Worm (Caenorhabditis elegans): Measurements from ENCODE around the gene F52E1.5.

Gene F52E1.5

ce11 chrV:8375849-8376248 lies 3.5 kb upstream of the F52E1.5 start, which contains the start of gene F38E1.3:
Gene F38E1.3, plus strand, starts transcription at chrV:8376149.
- TF ChIP-seq ztf-4 (tag; optimal IDR thresholded peaks at IDR 0.05), result no peak
- no peak for TF ChIP-seq hmg-11 (tag; optimal IDR thresholded peaks at IDR 0.05)
- TF ChIP-seq elt-2 (tag; optimal IDR thresholded peaks at IDR 0.05), result no peak
- TF ChIP-seq fkh-10 (GFP tag; optimal IDR thresholded peaks at IDR 0.05), result no peak
- TF ChIP-seq nhr-25 (tag; optimal IDR thresholded peaks at IDR 0.05), result no peak
- no peak for TF ChIP-seq jun-1 (tag; optimal IDR thresholded peaks at IDR 0.05)
- no peak for TF ChIP-seq nhr-11 (tag; optimal IDR thresholded peaks at IDR 0.05)
- no peak for TF ChIP-seq lsy-12 (tag; optimal IDR thresholded peaks at IDR 0.05)
- TF ChIP-seq ZK546.5 (tag; optimal IDR thresholded peaks at IDR 0.05), result no peak
- TF ChIP-seq mml-1 (tag; optimal IDR thresholded peaks at IDR 0.05), result no peak

DNA sequence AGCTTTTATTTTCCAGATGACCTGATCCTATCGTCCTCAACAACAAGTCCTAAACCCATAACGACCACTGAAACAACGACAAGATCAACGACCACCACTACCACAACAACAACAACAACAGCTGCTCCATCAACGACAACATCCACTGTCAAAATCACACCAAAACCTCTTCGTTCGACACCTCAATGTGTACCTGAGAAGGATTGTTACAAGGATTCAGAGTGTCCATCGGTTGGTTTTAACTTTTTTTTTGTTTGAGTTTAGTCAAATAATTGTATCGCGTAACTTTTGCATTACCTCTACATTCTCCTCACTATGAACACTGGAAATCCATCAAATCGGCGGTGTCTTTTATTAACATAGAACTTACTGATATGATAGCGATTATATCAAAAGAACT lies 770 bp downstream of the F52E1.5 start:
- TF ChIP-seq elt-1 (tag; optimal IDR thresholded peaks at IDR 0.05), result no peak

DNA sequence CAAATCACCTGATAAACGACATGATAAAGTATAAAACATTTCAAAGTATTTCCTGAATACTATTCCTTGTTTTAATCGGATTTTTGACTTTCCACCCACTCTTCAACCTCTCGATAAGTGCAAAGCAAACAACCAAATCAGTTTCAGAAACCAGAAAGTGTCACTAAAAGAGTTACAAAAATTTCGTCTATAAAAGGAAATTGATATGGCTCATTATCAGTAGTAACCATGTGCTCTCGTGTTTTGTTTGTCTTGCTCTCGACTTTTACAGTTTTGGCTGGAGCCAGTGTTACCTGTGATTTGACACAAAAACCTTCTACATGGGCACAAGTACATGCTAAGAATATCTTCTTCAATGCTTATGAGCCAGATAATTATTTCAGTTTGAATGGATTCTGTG lies 4.4 kb downstream of the F52E1.5 start, which contains the start of gene F52E1.14:
Gene F52E1.14, plus strand, starts transcription at position 207 of the 400 bp plus-strand sequence.
- TF ChIP-seq nhr-77 (tag; optimal IDR thresholded peaks at IDR 0.05) (no peak), mdl-1 (tag; optimal IDR thresholded peaks at IDR 0.05) (no peak), pha-4 (tag; optimal IDR thresholded peaks at IDR 0.05) (peak; percentile 30), egl-27 (tag; optimal IDR thresholded peaks at IDR 0.05) (no peak), sea-2 (GFP tag; optimal IDR thresholded peaks at IDR 0.05) (no peak), egl-5 (tag; optimal IDR thresholded peaks at IDR 0.05) (no peak), elt-2 (tag; optimal IDR thresholded peaks at IDR 0.05) (peak; percentile 94), pqm-1 (tag; optimal IDR thresholded peaks at IDR 0.05) (peak; percentile 90), mml-1 (tag; optimal IDR thresholded peaks at IDR 0.05) (no peak), ceh-16 (tag; optimal IDR thresholded peaks at IDR 0.05) (no peak)

DNA sequence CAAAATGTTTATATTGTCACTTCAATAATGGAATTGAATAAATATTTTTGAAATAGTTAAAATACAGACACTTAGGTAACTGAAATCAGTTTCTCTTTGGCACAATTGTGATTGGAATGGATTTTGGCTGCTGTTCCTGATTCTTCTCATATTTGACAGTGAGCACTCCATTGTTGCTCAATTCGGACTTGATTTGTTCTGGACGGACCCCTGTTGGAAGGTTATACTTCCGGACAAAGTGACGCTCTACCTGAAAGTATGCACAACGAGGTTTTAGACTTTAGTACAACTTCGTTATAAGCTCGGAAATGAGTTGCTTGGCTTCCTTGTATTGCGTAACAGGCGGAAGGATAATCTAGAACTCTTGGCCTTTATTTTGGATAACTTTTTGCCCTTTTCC lies 5.5 kb downstream of the F52E1.5 start:
- TF ChIP-seq fos-1 (tag; optimal IDR thresholded peaks at IDR 0.05), result peak; percentile 47
- TF ChIP-seq ceh-28 (tag; optimal IDR thresholded peaks at IDR 0.05), result no peak
- TF ChIP-seq elt-1 (tag; optimal IDR thresholded peaks at IDR 0.05), result no peak

- no peak for TF ChIP-seq ceh-9 (tag; optimal IDR thresholded peaks at IDR 0.05)
- TF ChIP-seq egl-27 (tag; optimal IDR thresholded peaks at IDR 0.05), result no peak
- peak; percentile 55 for TF ChIP-seq pqm-1 (tag; optimal IDR thresholded peaks at IDR 0.05)
- TF ChIP-seq nhr-28 (tag; optimal IDR thresholded peaks at IDR 0.05), result no peak
- TF ChIP-seq nhr-237 (tag; optimal IDR thresholded peaks at IDR 0.05), result no peak
- TF ChIP-seq elt-2 (tag; optimal IDR thresholded peaks at IDR 0.05), result peak; percentile 75
Observed at ce11 chrV:8385879-8386530, 6.7 kb downstream of the F52E1.5 start, which contains the start of gene hsp-17. Gene hsp-17, minus strand, starts transcription at chrV:8385929.

DNA sequence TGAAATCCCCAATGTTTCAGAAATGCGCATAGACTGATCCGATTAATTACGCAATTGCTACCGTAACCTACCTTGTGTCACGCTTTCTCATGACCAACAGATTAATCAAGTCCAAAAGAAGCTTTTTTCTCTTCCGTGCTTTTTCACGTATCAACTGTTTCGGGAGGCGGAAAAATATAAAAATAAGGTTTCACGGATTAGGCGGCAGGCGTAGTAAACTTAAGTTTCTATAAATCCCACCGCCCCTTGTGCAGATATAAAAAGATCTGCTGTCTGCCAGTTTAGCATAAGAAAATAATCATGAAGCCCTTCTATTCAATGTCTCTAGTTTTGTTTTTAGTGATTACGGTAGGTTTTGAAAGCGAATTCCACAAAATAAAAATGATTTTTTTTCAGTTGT lies 7.8 kb downstream of the F52E1.5 start, which contains the start of gene gcy-7:
Gene gcy-7, plus strand, starts transcription at position 301 of the 400 bp plus-strand sequence.
- no peak for TF ChIP-seq ztf-11 (tag; optimal IDR thresholded peaks at IDR 0.05)
- TF ChIP-seq nhr-77 (tag; optimal IDR thresholded peaks at IDR 0.05), result no peak
- no peak for TF ChIP-seq pha-4 (tag; optimal IDR thresholded peaks at IDR 0.05)
- TF ChIP-seq ztf-4 (tag; optimal IDR thresholded peaks at IDR 0.05), result no peak
- TF ChIP-seq tbx-2 (tag; optimal IDR thresholded peaks at IDR 0.05), result no peak
- TF ChIP-seq ceh-9 (tag; optimal IDR thresholded peaks at IDR 0.05), result no peak
- no peak for TF ChIP-seq ZK546.5 (tag; optimal IDR thresholded peaks at IDR 0.05)
- no peak for TF ChIP-seq zag-1 (tag; optimal IDR thresholded peaks at IDR 0.05)
- no peak for TF ChIP-seq nhr-28 (tag; optimal IDR thresholded peaks at IDR 0.05)
- no peak for TF ChIP-seq egl-27 (tag; optimal IDR thresholded peaks at IDR 0.05)
- TF ChIP-seq R02D3.7 (tag; optimal IDR thresholded peaks at IDR 0.05), result no peak
- no peak for TF ChIP-seq hmg-11 (tag; optimal IDR thresholded peaks at IDR 0.05)
- no peak for TF ChIP-seq snpc-4 (tag; optimal IDR thresholded peaks at IDR 0.05)
- TF ChIP-seq nhr-25 (tag; optimal IDR thresholded peaks at IDR 0.05), result no peak
- TF ChIP-seq ceh-82 (tag; optimal IDR thresholded peaks at IDR 0.05), result no peak

- TF ChIP-seq unc-39 (tag; optimal IDR thresholded peaks at IDR 0.05) (no peak), ama-1 (optimal IDR thresholded peaks at IDR 0.05) (no peak), egl-27 (tag; optimal IDR thresholded peaks at IDR 0.05) (no peak), elt-1 (tag; optimal IDR thresholded peaks at IDR 0.05) (no peak), jun-1 (tag; optimal IDR thresholded peaks at IDR 0.05) (no peak)
Observed at ce11 chrV:8389307-8389706, 10.0 kb downstream of the F52E1.5 start.

Data from whole organism, L3 larva.